Fruit fly (Drosophila melanogaster) whole organism, prepupa: ENCODE measurements around the gene bab1.
A peak's percentile ranks its signal among the peaks of the same experiment; 100 is the strongest.

Experiments used
- Blimp-1 ChIP-seq: fragments of 200-800 bp; sonication (Bioruptor generic); optimal IDR thresholded peaks from 3 replicates; lab custom pipeline; 2017; ENCODE audit warnings: missing biosample characterization, missing genetic modification characterization, mild to moderate bottlenecking, moderate library complexity, missing genetic modification reagents
- CG10631 ChIP-seq: fragments of 200-800 bp; sonication (Bioruptor generic); optimal IDR thresholded peaks from 2 replicates; lab custom pipeline; 2016; ENCODE audit warnings: missing biosample characterization, missing genetic modification characterization
- CG10669 ChIP-seq: fragments of 200-800 bp; sonication (Bioruptor generic); optimal IDR thresholded peaks from 3 replicates; lab custom pipeline; 2018; ENCODE audit warnings: missing biosample characterization, mild to moderate bottlenecking, missing genetic modification characterization, moderate library complexity
- CG11294 ChIP-seq: fragments of 200-800 bp; sonication (Bioruptor generic); IDR thresholded peaks from 2 replicates; pipeline ENCODE4 v1.3.6; 2022; ENCODE audit warnings: missing biosample characterization, missing genetic modification characterization
- CG11762 ChIP-seq: fragments of 200-800 bp; sonication (Bioruptor generic); optimal IDR thresholded peaks from 3 replicates; lab custom pipeline; 2016; ENCODE audit warnings: missing biosample characterization, missing genetic modification characterization; ENCODE audit not compliant: insufficient read depth
- CG11902 ChIP-seq: fragments of 200-800 bp; sonication (Bioruptor generic); optimal IDR thresholded peaks from 3 replicates; lab custom pipeline; 2016; ENCODE audit warnings: missing biosample characterization, missing genetic modification characterization
- CG15336 ChIP-seq: fragments of 200-800 bp; sonication (Bioruptor generic); IDR thresholded peaks from 2 replicates; pipeline ENCODE4 v1.3.6; 2022; ENCODE audit warnings: missing biosample characterization, missing genetic modification characterization
- CG1621 ChIP-seq: fragments of 200-800 bp; sonication (Bioruptor generic); optimal IDR thresholded peaks from 3 replicates; lab custom pipeline; 2018; ENCODE audit warnings: missing biosample characterization, mild to moderate bottlenecking, missing genetic modification characterization
- CG3032 ChIP-seq: fragments of 200-800 bp; optimal IDR thresholded peaks from 2 replicates; lab custom pipeline; 2019; ENCODE audit warnings: missing biosample characterization, mild to moderate bottlenecking, missing genetic modification characterization, moderate library complexity
- CG31627 ChIP-seq: fragments of 200-800 bp; sonication (Bioruptor generic); optimal IDR thresholded peaks from 3 replicates; lab custom pipeline; 2016; ENCODE audit warnings: missing biosample characterization, missing genetic modification characterization
- CG32006 ChIP-seq: fragments of 200-800 bp; sonication (Bioruptor generic); optimal IDR thresholded peaks from 3 replicates; lab custom pipeline; 2017; ENCODE audit warnings: missing biosample characterization, mild to moderate bottlenecking, missing genetic modification characterization
- CG34406 ChIP-seq: fragments of 200-800 bp; sonication (Bioruptor generic); optimal IDR thresholded peaks from 3 replicates; lab custom pipeline; 2016; ENCODE audit warnings: missing biosample characterization, missing genetic modification characterization
- CG3919 ChIP-seq: fragments of 200-800 bp; sonication (Bioruptor generic); optimal IDR thresholded peaks from 3 replicates; lab custom pipeline; 2016; ENCODE audit warnings: missing biosample characterization, missing genetic modification characterization
- CG4318 ChIP-seq: fragments of 200-800 bp; sonication (Bioruptor generic); optimal IDR thresholded peaks from 3 replicates; lab custom pipeline; 2017; ENCODE audit warnings: missing biosample characterization, mild to moderate bottlenecking, missing genetic modification characterization
- CG6163 ChIP-seq: fragments of 200-800 bp; sonication (Bioruptor generic); IDR thresholded peaks from 3 replicates; pipeline ENCODE4 v1.3.6; 2022; ENCODE audit warnings: missing biosample characterization, missing genetic modification characterization
- CG6276 ChIP-seq: fragments of 200-800 bp; sonication (Bioruptor generic); optimal IDR thresholded peaks from 2 replicates; lab custom pipeline; 2017; ENCODE audit warnings: missing biosample characterization, mild to moderate bottlenecking, missing genetic modification characterization
- CG6792 ChIP-seq: fragments of 200-800 bp; sonication (Bioruptor generic); optimal IDR thresholded peaks from 3 replicates; lab custom pipeline; 2016; ENCODE audit warnings: missing biosample characterization, missing genetic modification characterization
- CG6854 ChIP-seq: fragments of 200-800 bp; sonication (Bioruptor generic); optimal IDR thresholded peaks from 2 replicates; lab custom pipeline; 2017; ENCODE audit warnings: missing biosample characterization, mild to moderate bottlenecking, missing genetic modification characterization
- CG7368 ChIP-seq: fragments of 200-800 bp; sonication (Bioruptor generic); optimal IDR thresholded peaks from 3 replicates; lab custom pipeline; 2016; ENCODE audit warnings: missing biosample characterization, missing genetic modification characterization
- CG8119 ChIP-seq: fragments of 200-800 bp; sonication (Bioruptor generic); IDR thresholded peaks from 3 replicates; pipeline ENCODE4 v1.3.6; 2022; ENCODE audit warnings: missing biosample characterization, missing genetic modification characterization
- CG8319 ChIP-seq: fragments of 200-800 bp; sonication (Bioruptor generic); optimal IDR thresholded peaks from 3 replicates; lab custom pipeline; 2016; ENCODE audit warnings: missing biosample characterization, missing genetic modification characterization
- CG8632 ChIP-seq: fragments of 200-800 bp; sonication (Bioruptor generic); optimal IDR thresholded peaks from 3 replicates; lab custom pipeline; 2016; ENCODE audit warnings: missing biosample characterization, missing genetic modification characterization
- CG9139 ChIP-seq: fragments of 200-800 bp; sonication (Bioruptor generic); optimal IDR thresholded peaks from 3 replicates; lab custom pipeline; 2017; ENCODE audit warnings: missing biosample characterization, mild to moderate bottlenecking, missing genetic modification characterization
- Eip75B ChIP-seq: fragments of 200-800 bp; sonication (Bioruptor generic); optimal IDR thresholded peaks from 3 replicates; lab custom pipeline; 2016; ENCODE audit warnings: missing biosample characterization, missing genetic modification characterization
- Eip78C ChIP-seq: fragments of 200-800 bp; sonication (Bioruptor generic); peaks from one replicate; lab custom pipeline; 2016; ENCODE audit warnings: missing biosample characterization, missing genetic modification characterization
- Hr38 ChIP-seq: sonication (Bioruptor generic); optimal IDR thresholded peaks from 2 replicates; lab custom pipeline; 2016; ENCODE audit warnings: missing biosample characterization, missing genetic modification characterization
- Hr39 ChIP-seq: fragments of 200-800 bp; sonication (Bioruptor generic); optimal IDR thresholded peaks from 2 replicates; lab custom pipeline; 2016; ENCODE audit warnings: missing biosample characterization, missing genetic modification characterization
- Hr4 ChIP-seq: fragments of 200-800 bp; sonication (Bioruptor generic); optimal IDR thresholded peaks from 3 replicates; lab custom pipeline; 2016; ENCODE audit warnings: missing biosample characterization, missing genetic modification characterization
- Lpt ChIP-seq: fragments of 200-800 bp; sonication (Bioruptor generic); optimal IDR thresholded peaks from 3 replicates; lab custom pipeline; 2016; ENCODE audit warnings: missing biosample characterization, missing genetic modification characterization
- OdsH ChIP-seq: fragments of 200-800 bp; sonication (Bioruptor generic); optimal IDR thresholded peaks from 3 replicates; lab custom pipeline; 2016; ENCODE audit warnings: missing biosample characterization, missing genetic modification characterization
- Smox ChIP-seq: fragments of 200-800 bp; sonication (Bioruptor generic); optimal IDR thresholded peaks from 3 replicates; lab custom pipeline; 2016; ENCODE audit warnings: missing biosample characterization, missing genetic modification characterization
- Sox14 ChIP-seq: fragments of 200-800 bp; sonication (Bioruptor generic); optimal IDR thresholded peaks from 3 replicates; lab custom pipeline; 2016; ENCODE audit warnings: missing biosample characterization, missing genetic modification characterization
- acj6 ChIP-seq: fragments of 200-800 bp; sonication (Bioruptor generic); optimal IDR thresholded peaks from 3 replicates; lab custom pipeline; 2016; ENCODE audit warnings: missing biosample characterization, missing genetic modification characterization
- cyc ChIP-seq: fragments of 200-800 bp; sonication (Bioruptor generic); optimal IDR thresholded peaks from 3 replicates; lab custom pipeline; 2016; ENCODE audit warnings: missing biosample characterization, missing genetic modification characterization
- dac ChIP-seq: fragments of 200-800 bp; sonication (Bioruptor generic); optimal IDR thresholded peaks from 2 replicates; lab custom pipeline; 2017; ENCODE audit warnings: missing biosample characterization, mild to moderate bottlenecking, missing genetic modification characterization
- dsx ChIP-seq: fragments of 200-800 bp; optimal IDR thresholded peaks from 3 replicates; lab custom pipeline; 2019; ENCODE audit warnings: missing biosample characterization, mild to moderate bottlenecking, missing genetic modification characterization, moderate library complexity; ENCODE audit not compliant: poor library complexity, severe bottlenecking
- esn ChIP-seq: fragments of 200-800 bp; sonication (Bioruptor generic); optimal IDR thresholded peaks from 2 replicates; lab custom pipeline; 2016; ENCODE audit warnings: missing biosample characterization, mild to moderate bottlenecking, missing genetic modification characterization, moderate library complexity
- fd59A ChIP-seq: fragments of 200-800 bp; sonication (Bioruptor generic); optimal IDR thresholded peaks from 2 replicates; lab custom pipeline; 2017; ENCODE audit warnings: missing biosample characterization, mild to moderate bottlenecking, missing genetic modification characterization, missing genetic modification reagents
- fd85E ChIP-seq: fragments of 200-800 bp; sonication (Bioruptor generic); optimal IDR thresholded peaks from 3 replicates; lab custom pipeline; 2016; ENCODE audit warnings: missing biosample characterization, missing genetic modification characterization
- fkh ChIP-seq: fragments of 200-800 bp; sonication (Bioruptor generic); optimal IDR thresholded peaks from 3 replicates; lab custom pipeline; 2017; ENCODE audit warnings: missing biosample characterization, mild to moderate bottlenecking, missing genetic modification characterization, moderate library complexity
- lz ChIP-seq: fragments of 200-800 bp; sonication (Bioruptor generic); optimal IDR thresholded peaks from 3 replicates; lab custom pipeline; 2016; ENCODE audit warnings: missing biosample characterization, missing genetic modification characterization
- pdm3 ChIP-seq: fragments of 200-800 bp; sonication (Bioruptor generic); optimal IDR thresholded peaks from 3 replicates; lab custom pipeline; 2016; ENCODE audit warnings: missing biosample characterization, missing genetic modification characterization
- salr ChIP-seq, 2 experiments: fragments of 200-800 bp; sonication (Bioruptor generic); optimal IDR thresholded peaks; 3 replicates each; lab custom pipeline; 2016 to 2018; ENCODE audit warnings: missing biosample characterization in 2 of 2, missing genetic modification characterization in 2 of 2, mild to moderate bottlenecking in 1 of 2
- spab ChIP-seq: fragments of 200-800 bp; sonication (Bioruptor generic); optimal IDR thresholded peaks from 2 replicates; lab custom pipeline; 2017; ENCODE audit warnings: missing biosample characterization, mild to moderate bottlenecking, missing genetic modification characterization, missing genetic modification reagents
- ss ChIP-seq, 2 experiments: fragments of 200-800 bp; sonication (Bioruptor generic); optimal IDR thresholded peaks; 2 replicates in 1 of 2; 3 replicates in 1 of 2; lab custom pipeline; 2017 to 2018; ENCODE audit warnings: mild to moderate bottlenecking in 2 of 2, missing biosample characterization in 2 of 2, missing genetic modification characterization in 2 of 2, moderate library complexity in 1 of 2
- topi ChIP-seq: fragments of 200-800 bp; sonication (Bioruptor generic); optimal IDR thresholded peaks from 3 replicates; lab custom pipeline; 2016; ENCODE audit warnings: missing biosample characterization, missing genetic modification characterization
- vri ChIP-seq: fragments of 200-800 bp; sonication (Bioruptor generic); optimal IDR thresholded peaks from 3 replicates; lab custom pipeline; 2016; ENCODE audit warnings: missing biosample characterization, mild to moderate bottlenecking, missing genetic modification characterization

bab1 gene

dm6 chr3L:1064381-1064780 is 36.5 kb downstream of the bab1 start (continued):
- no peak for TF ChIP-seq Eip75B (GFP tag; lab: Kevin White, UChicago)
- peak; percentile 55 for TF ChIP-seq CG6276 (GFP tag; lab: Kevin White, UChicago)
- TF ChIP-seq CG8319 (GFP tag; lab: Kevin White, UChicago), result peak; percentile 40
- TF ChIP-seq fd59A (GFP tag; lab: Kevin White, UChicago), result peak; percentile 44
- TF ChIP-seq CG11902 (GFP tag; lab: Kevin White, UChicago), result no peak
- TF ChIP-seq CG11762, result peak; percentile 40
- peak; percentile 29 for TF ChIP-seq CG6792
- peak; percentile 38 for TF ChIP-seq spab
- no peak for TF ChIP-seq lz (GFP tag; lab: Kevin White, UChicago)
- no peak for TF ChIP-seq dac (GFP tag; lab: Kevin White, UChicago)
- peak; percentile 60 for TF ChIP-seq CG10669
- TF ChIP-seq vri, result no peak
- TF ChIP-seq fkh (GFP tag; lab: Kevin White, UChicago), result no peak
- TF ChIP-seq CG8119, result peak; percentile 93
- no peak for TF ChIP-seq Smox (GFP tag; lab: Kevin White, UChicago)
- peak; percentile 50 for TF ChIP-seq CG10631
- TF ChIP-seq fd85E (GFP tag; lab: Kevin White, UChicago), result no peak
- TF ChIP-seq CG6854 (GFP tag; lab: Kevin White, UChicago), result no peak
- no peak for TF ChIP-seq CG7368 (GFP tag; lab: Kevin White, UChicago)
- TF ChIP-seq CG3919, result peak; percentile 52
- TF ChIP-seq esn (GFP tag; lab: Kevin White, UChicago), result peak; percentile 14
- TF ChIP-seq ss (GFP tag; optimal IDR thresholded peaks at IDR 0.05; lab: Kevin White, UChicago), result peak; percentile 35 to 63
- peak; percentile 24 for TF ChIP-seq pdm3

dm6 chr3L:1062463-1062862 is 38.4 kb downstream of the bab1 start:
- TF ChIP-seq esn (GFP tag; lab: Kevin White, UChicago) (no peak), CG4318 (no peak), fd59A (GFP tag; lab: Kevin White, UChicago) (no peak), Sox14 (no peak), Hr38 (GFP tag; lab: Kevin White, UChicago) (no peak), CG31627 (GFP tag; lab: Kevin White, UChicago) (no peak), CG8632 (GFP tag; lab: Kevin White, UChicago) (no peak), CG11294 (GFP tag; lab: Robert Waterston, UW) (no peak), Lpt (GFP tag; lab: Kevin White, UChicago) (no peak), CG6163 (GFP tag; lab: Robert Waterston, UW) (no peak), topi (GFP tag; lab: Kevin White, UChicago) (no peak), CG3919 (no peak), Blimp-1 (no peak), pdm3 (no peak), Hr39 (no peak), CG11762 (no peak)

dm6 chr3L:1055932-1056331 is 45.0 kb downstream of the bab1 start:
- TF ChIP-seq Eip75B (GFP tag; lab: Kevin White, UChicago), result no peak
- no peak for TF ChIP-seq Hr39
- TF ChIP-seq cyc, result no peak
- TF ChIP-seq spab, result no peak
- no peak for TF ChIP-seq dsx (GFP tag; lab: Kevin White, UChicago)
- peak; percentile 27 for TF ChIP-seq Sox14
- no peak for TF ChIP-seq CG1621 (tag; lab: Kevin White, UChicago)
- TF ChIP-seq Hr4 (GFP tag; lab: Kevin White, UChicago), result peak; percentile 50
- TF ChIP-seq CG15336 (GFP tag; lab: Robert Waterston, UW), result 0 out of 2 replicates have a peak, but pooled peaks have one; percentile 50
- no peak for TF ChIP-seq CG6854 (GFP tag; lab: Kevin White, UChicago)
- TF ChIP-seq CG8632 (GFP tag; lab: Kevin White, UChicago), result no peak
- TF ChIP-seq CG8119, result no peak
- no peak for TF ChIP-seq CG10669
- no peak for TF ChIP-seq CG9139 (GFP tag; lab: Kevin White, UChicago)
- TF ChIP-seq salr (GFP tag; optimal IDR thresholded peaks at IDR 0.05; lab: Kevin White, UChicago), result peak in 1 of 2 experiments; percentile 7
- peak; percentile 7 for TF ChIP-seq acj6
- no peak for TF ChIP-seq fkh (GFP tag; lab: Kevin White, UChicago)
- TF ChIP-seq CG32006, result peak; percentile 73
- no peak for TF ChIP-seq CG3032 (tag; lab: Kevin White, UChicago)
- TF ChIP-seq CG6276 (GFP tag; lab: Kevin White, UChicago), result no peak
- TF ChIP-seq Eip78C (GFP tag; lab: Kevin White, UChicago), result peak; percentile 26
- TF ChIP-seq CG34406, result no peak
- TF ChIP-seq dac (GFP tag; lab: Kevin White, UChicago), result peak; percentile 20
- TF ChIP-seq OdsH (GFP tag; lab: Kevin White, UChicago), result no peak
